Fruit fly (Drosophila melanogaster): ENCODE measurements around the gene Cpr62Bb.

Gene Cpr62Bb

dm6 chr3L:1802802-1803201 is 32.2 kb downstream of the Cpr62Bb start, which contains the start of the genes JTBR and CG42676 (continued):
- TF ChIP-seq esg (GFP tag; conservative IDR thresholded peaks at IDR 0.05) (no peak), p53 (GFP tag; optimal IDR thresholded peaks at IDR 0.05) (no peak), CG2202 (tag; optimal IDR thresholded peaks at IDR 0.05) (no peak), CG14710 (tag; optimal IDR thresholded peaks at IDR 0.05) (peak; percentile 93), HLHmδ (GFP tag; optimal IDR thresholded peaks at IDR 0.05) (no peak), GATAe (GFP tag; conservative IDR thresholded peaks at IDR 0.05) (no peak), fd102C (GFP tag; optimal IDR thresholded peaks at IDR 0.05) (no peak), Asciz (GFP tag; optimal IDR thresholded peaks at IDR 0.05) (no peak), CG14860 (GFP tag; IDR thresholded peaks at IDR 0.05; ENCODE audit: partially characterized antibody) (0 out of 3 replicates have a peak, but pooled peaks have one; percentile 7), CG4820 (GFP tag; optimal IDR thresholded peaks at IDR 0.05) (no peak), Dll (GFP tag; IDR thresholded peaks at IDR 0.05; ENCODE audit: partially characterized antibody) (peak; percentile 39; the same call in 1 of the 4 replicates), Camta (GFP tag; optimal IDR thresholded peaks at IDR 0.05) (no peak), bowl (GFP tag; IDR thresholded peaks at IDR 0.05) (no peak), rib (GFP tag; IDR thresholded peaks at IDR 0.05) (no peak), CG14667 (GFP tag; IDR thresholded peaks at IDR 0.05) (no peak), Taf1 (GFP tag; IDR thresholded peaks at IDR 0.05) (no peak), CG3995 (GFP tag; optimal IDR thresholded peaks at IDR 0.05) (peak; percentile 2), ap (GFP tag; IDR thresholded peaks at IDR 0.05) (no peak), Usf (GFP tag; optimal IDR thresholded peaks at IDR 0.05) (no peak), CG34376 (GFP tag; optimal IDR thresholded peaks at IDR 0.05) (peak; percentile 29), CG6272 (GFP tag; IDR thresholded peaks at IDR 0.05) (no peak), twi (tag; optimal IDR thresholded peaks at IDR 0.05) (no peak), D (optimal IDR thresholded peaks at IDR 0.05) (no peak), D (GFP tag; optimal IDR thresholded peaks at IDR 0.05) (no peak), Dip2 (GFP tag; IDR thresholded peaks at IDR 0.05) (no peak), Nf-YC (tag; optimal IDR thresholded peaks at IDR 0.05) (no peak), CoRest (tag; optimal IDR thresholded peaks at IDR 0.05) (peak; percentile 42), CG31224 (GFP tag; IDR thresholded peaks at IDR 0.05) (no peak), CG2129 (GFP tag; IDR thresholded peaks at IDR 0.05; ENCODE audit: partially characterized antibody) (no peak), dmrt99B (tag; optimal IDR thresholded peaks at IDR 0.05) (no peak), CG7839 (tag; optimal IDR thresholded peaks at IDR 0.05) (no peak), Bgb (GFP tag; IDR thresholded peaks at IDR 0.05; ENCODE audit: partially characterized antibody) (peak; percentile 50), gcm2 (GFP tag; optimal IDR thresholded peaks at IDR 0.05) (no peak), chinmo (GFP tag; IDR thresholded peaks at IDR 0.05; ENCODE audit: partially characterized antibody) (no peak), CHES-1-like (GFP tag; optimal IDR thresholded peaks at IDR 0.05) (peak; percentile 53), CG3281 (GFP tag; optimal IDR thresholded peaks at IDR 0.05) (no peak), CG10366 (GFP tag; IDR thresholded peaks at IDR 0.05) (no peak), dm (GFP tag; optimal IDR thresholded peaks at IDR 0.05) (peak; percentile 29), CG15011 (GFP tag; optimal IDR thresholded peaks at IDR 0.05) (no peak), bbx (GFP tag; IDR thresholded peaks at IDR 0.05; ENCODE audit: partially characterized antibody) (no peak), phol (tag; optimal IDR thresholded peaks at IDR 0.05) (peak; percentile 49), Doc2 (GFP tag; IDR thresholded peaks at IDR 0.05) (no peak), Oaz (GFP tag; IDR thresholded peaks at IDR 0.05) (no peak), CG11560 (tag; IDR thresholded peaks at IDR 0.05) (no peak), CG30020 (tag; optimal IDR thresholded peaks at IDR 0.05) (peak; percentile 25), Antp (GFP tag; optimal IDR thresholded peaks at IDR 0.05) (no peak), CG8944 (GFP tag; optimal IDR thresholded peaks at IDR 0.05) (no peak), Hr51 (GFP tag; optimal IDR thresholded peaks at IDR 0.05) (no peak), tgo (GFP tag; IDR thresholded peaks at IDR 0.05) (no peak), CG1792 (GFP tag; optimal IDR thresholded peaks at IDR 0.05) (no peak), CG11093 (GFP tag; IDR thresholded peaks at IDR 0.05) (no peak), pho (GFP tag; optimal IDR thresholded peaks at IDR 0.05) (no peak)
